Fruit fly (Drosophila melanogaster) whole organism, pupa: ENCODE data around the gene CG17359.

Experiments used
- CG10348 ChIP-seq: fragments of 200-800 bp; sonication (Bioruptor generic); IDR thresholded peaks from 2 replicates; pipeline ENCODE4 v1.3.6; 2022; ENCODE audit warnings: missing biosample characterization, missing genetic modification characterization
- CG12605 ChIP-seq: fragments of 200-800 bp; sonication (Bioruptor generic); IDR thresholded peaks from 2 replicates; pipeline ENCODE4 v1.3.6; 2022; ENCODE audit warnings: missing biosample characterization, missing genetic modification characterization
- CG13204 ChIP-seq: fragments of 200-800 bp; sonication (Bioruptor generic); optimal IDR thresholded peaks from 2 replicates; lab custom pipeline; 2018; ENCODE audit warnings: missing biosample characterization, mild to moderate bottlenecking, missing genetic modification characterization, moderate library complexity
- CG14655 ChIP-seq: fragments of 200-800 bp; sonication (Bioruptor generic); optimal IDR thresholded peaks from 3 replicates; lab custom pipeline; 2017; ENCODE audit warnings: mild to moderate bottlenecking, missing biosample characterization, missing genetic modification reagents, missing genetic modification characterization
- CG15710 ChIP-seq: fragments of 200-800 bp; sonication (Bioruptor generic); optimal IDR thresholded peaks from 2 replicates; lab custom pipeline; 2018; ENCODE audit warnings: missing biosample characterization, mild to moderate bottlenecking, missing genetic modification characterization, moderate library complexity
- CG17806 ChIP-seq: fragments of 200-800 bp; sonication (Bioruptor generic); optimal IDR thresholded peaks from 2 replicates; lab custom pipeline; 2018; ENCODE audit warnings: missing biosample characterization, mild to moderate bottlenecking, missing genetic modification characterization, moderate library complexity
- CG32121 ChIP-seq: fragments of 200-800 bp; sonication (Bioruptor generic); IDR thresholded peaks from 2 replicates; pipeline ENCODE4 v1.3.6; 2022; ENCODE audit warnings: missing biosample characterization, missing genetic modification characterization
- CG34367 ChIP-seq: fragments of 200-800 bp; sonication (Bioruptor generic); optimal IDR thresholded peaks from 2 replicates; lab custom pipeline; 2018; ENCODE audit warnings: missing biosample characterization, mild to moderate bottlenecking, missing genetic modification characterization
- CG4496 ChIP-seq: fragments of 200-800 bp; sonication (Bioruptor generic); IDR thresholded peaks from 3 replicates; pipeline ENCODE4 v1.3.6; 2022; ENCODE audit warnings: missing biosample characterization, missing genetic modification characterization
- CG8159 ChIP-seq: fragments of 200-800 bp; sonication (Bioruptor generic); optimal IDR thresholded peaks from 3 replicates; lab custom pipeline; 2018; ENCODE audit warnings: missing biosample characterization, mild to moderate bottlenecking, missing genetic modification characterization, moderate library complexity
- CG8301 ChIP-seq: fragments of 200-800 bp; sonication (Bioruptor generic); optimal IDR thresholded peaks from 2 replicates; lab custom pipeline; 2018; ENCODE audit warnings: missing biosample characterization, mild to moderate bottlenecking, missing genetic modification characterization
- CG9948 ChIP-seq: fragments of 200-800 bp; sonication (Bioruptor generic); optimal IDR thresholded peaks from 2 replicates; lab custom pipeline; 2018; ENCODE audit warnings: missing biosample characterization, mild to moderate bottlenecking, missing genetic modification characterization, moderate library complexity
- D1 ChIP-seq: fragments of 200-800 bp; sonication (Bioruptor generic); optimal IDR thresholded peaks from 2 replicates; lab custom pipeline; 2018; ENCODE audit warnings: missing biosample characterization, mild to moderate bottlenecking, missing genetic modification characterization, moderate library complexity
- EcR ChIP-seq: fragments of 200-800 bp; sonication (Bioruptor generic); optimal IDR thresholded peaks from 3 replicates; lab custom pipeline; 2019; ENCODE audit warnings: missing biosample characterization, missing genetic modification characterization, mild to moderate bottlenecking, moderate library complexity, missing genetic modification reagents
- Ets98B ChIP-seq: fragments of 200-800 bp; sonication (Bioruptor generic); IDR thresholded peaks from 2 replicates; pipeline ENCODE4 v1.3.6; 2022; ENCODE audit warnings: missing biosample characterization, missing genetic modification characterization
- Pif1A ChIP-seq: fragments of 200-800 bp; sonication (Bioruptor generic); optimal IDR thresholded peaks from 3 replicates; lab custom pipeline; 2016; ENCODE audit warnings: missing biosample characterization, missing genetic modification characterization
- Pif1B ChIP-seq: fragments of 200-800 bp; sonication (Bioruptor generic); optimal IDR thresholded peaks from 3 replicates; lab custom pipeline; 2016; ENCODE audit warnings: missing biosample characterization, missing genetic modification characterization
- Snoo ChIP-seq: fragments of 200-800 bp; sonication (Bioruptor generic); optimal IDR thresholded peaks from 3 replicates; lab custom pipeline; 2017; ENCODE audit warnings: missing biosample characterization, mild to moderate bottlenecking, missing genetic modification characterization, inconsistent platforms
- fd96Ca ChIP-seq: fragments of 200-800 bp; sonication (Bioruptor generic); IDR thresholded peaks from 3 replicates; pipeline ENCODE4 v1.3.6; 2022; ENCODE audit warnings: missing biosample characterization, missing genetic modification characterization
- gl ChIP-seq: fragments of 200-800 bp; sonication (Bioruptor generic); optimal IDR thresholded peaks from 2 replicates; lab custom pipeline; 2018; ENCODE audit warnings: missing biosample characterization, mild to moderate bottlenecking, missing genetic modification characterization
- rn ChIP-seq: fragments of 200-800 bp; sonication (Bioruptor generic); IDR thresholded peaks from 2 replicates; pipeline ENCODE4 v1.3.6; 2022; ENCODE audit warnings: missing biosample characterization, missing genetic modification characterization

CG17359 gene

DNA sequence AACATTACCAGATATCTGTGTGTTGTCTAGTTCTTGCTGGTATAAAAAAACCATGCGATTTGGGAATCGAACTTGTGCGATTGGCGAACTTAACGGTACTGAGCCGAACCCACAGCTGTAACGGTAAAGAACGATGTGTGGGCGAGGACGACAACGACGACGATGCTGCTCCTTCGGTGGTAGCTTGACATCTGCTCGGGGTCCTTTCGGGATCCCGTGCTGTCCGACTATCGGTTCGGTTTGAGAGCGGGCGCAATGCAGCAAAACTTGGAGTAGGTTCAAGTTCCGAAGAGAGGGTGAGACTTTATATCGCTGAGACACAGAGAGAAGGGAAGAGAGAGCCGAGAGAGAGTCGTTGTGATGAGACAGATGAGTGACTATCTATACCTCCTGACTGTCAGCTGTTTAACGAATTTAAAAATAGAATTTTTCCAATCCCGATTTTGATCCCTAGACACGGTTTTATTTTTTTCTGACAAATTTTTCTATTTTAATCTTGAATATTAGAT, 5.8 kb downstream of the CG17359 start, which contains the start of gene CG17364:
Gene CG17364 (minus strand): TSS at position 168 of the 509 bp plus-strand sequence.
- TF ChIP-seq D1 (tag; lab: Kevin White, UChicago), result no peak
- no peak for TF ChIP-seq CG8159 (tag; lab: Kevin White, UChicago)
- TF ChIP-seq CG32121 (GFP tag; lab: Robert Waterston, UW), result no peak
- TF ChIP-seq Snoo, result no peak
- TF ChIP-seq Ets98B (GFP tag; lab: Robert Waterston, UW), result no peak

DNA sequence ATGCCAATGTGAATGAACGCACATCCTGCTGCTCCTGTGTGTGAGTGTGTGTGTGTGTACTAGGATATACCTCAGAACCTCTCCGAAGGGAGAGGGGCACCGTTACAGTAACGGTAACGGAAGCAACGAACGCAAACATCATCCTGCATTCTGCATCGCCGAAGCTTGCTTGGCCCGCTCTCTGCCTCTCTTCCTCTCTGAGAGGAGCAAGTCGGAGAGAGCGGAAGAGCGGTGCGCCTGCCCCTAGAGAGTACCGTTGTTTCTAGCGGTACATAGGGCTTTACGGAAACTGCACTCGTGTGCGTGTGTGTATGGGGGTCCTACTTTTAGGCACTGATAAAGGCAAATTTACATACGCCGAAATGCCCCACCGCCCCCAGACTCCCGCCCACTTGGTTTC, 7.7 kb downstream of the CG17359 start:
- TF ChIP-seq CG13204, result peak; percentile 20
- no peak for TF ChIP-seq rn (GFP tag; lab: Robert Waterston, UW)

DNA sequence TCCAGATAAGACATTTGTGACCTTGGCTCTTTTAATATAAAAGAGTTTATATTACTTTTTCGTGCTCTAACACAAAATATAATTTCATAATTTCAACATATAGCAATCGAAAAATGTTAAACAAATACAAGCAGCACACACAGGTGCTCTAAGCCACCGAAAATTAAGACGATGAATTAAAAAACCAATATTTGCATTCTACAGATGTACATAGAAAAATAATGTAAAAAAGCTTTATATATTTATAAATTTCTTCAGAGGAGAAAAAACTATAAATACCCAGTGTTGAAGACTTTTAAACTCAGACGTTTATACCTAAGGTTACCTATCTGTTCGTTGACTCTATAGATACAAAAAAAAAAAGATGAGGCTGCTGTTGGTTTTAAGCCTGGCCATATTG, 11.5 kb downstream of the CG17359 start, which contains the start of gene CG9040:
Gene CG9040 (plus strand): TSS at position 301 of the 400 bp plus-strand sequence.
- no peak for TF ChIP-seq CG13204
- TF ChIP-seq EcR, result no peak
- TF ChIP-seq Pif1B (GFP tag; lab: Kevin White, UChicago), result no peak
- no peak for TF ChIP-seq rn (GFP tag; lab: Robert Waterston, UW)
- TF ChIP-seq D1 (tag; lab: Kevin White, UChicago), result no peak
- TF ChIP-seq CG4496 (GFP tag; lab: Robert Waterston, UW), result no peak
- no peak for TF ChIP-seq CG12605 (GFP tag; lab: Robert Waterston, UW)

DNA sequence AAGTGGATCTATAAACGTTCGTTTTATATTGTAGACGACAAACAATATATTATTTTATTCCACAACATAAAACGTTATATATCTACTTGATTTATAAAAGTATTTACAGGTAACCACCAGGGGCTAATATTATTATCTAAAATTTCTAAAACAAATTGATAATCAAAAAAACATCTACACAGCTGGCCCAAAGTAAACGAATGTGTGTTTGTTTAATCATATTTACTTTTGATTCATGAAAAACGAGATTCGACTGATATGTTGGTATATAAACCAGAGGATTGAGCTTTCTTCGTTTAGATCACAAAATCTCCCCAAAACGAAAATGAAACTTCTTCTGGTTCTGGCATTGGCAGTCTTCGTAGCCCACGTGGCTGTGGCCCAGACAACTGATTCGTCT, 12.7 kb downstream of the CG17359 start, which contains the start of gene CG17362:
Gene CG17362 (plus strand): TSS at position 291 of the 400 bp plus-strand sequence.
- TF ChIP-seq CG9948 (no peak), Pif1A (GFP tag; lab: Kevin White, UChicago) (no peak), CG8159 (tag; lab: Kevin White, UChicago) (no peak), rn (GFP tag; lab: Robert Waterston, UW) (no peak), Pif1B (GFP tag; lab: Kevin White, UChicago) (no peak), D1 (tag; lab: Kevin White, UChicago) (no peak), Snoo (no peak), fd96Ca (GFP tag; lab: Robert Waterston, UW) (no peak), CG32121 (GFP tag; lab: Robert Waterston, UW) (no peak), CG15710 (tag; lab: Kevin White, UChicago) (no peak), CG17806 (no peak), Ets98B (GFP tag; lab: Robert Waterston, UW) (no peak), CG4496 (GFP tag; lab: Robert Waterston, UW) (no peak), CG8301 (tag; lab: Kevin White, UChicago) (no peak), CG10348 (no peak), CG14655 (no peak), CG13204 (no peak)

DNA sequence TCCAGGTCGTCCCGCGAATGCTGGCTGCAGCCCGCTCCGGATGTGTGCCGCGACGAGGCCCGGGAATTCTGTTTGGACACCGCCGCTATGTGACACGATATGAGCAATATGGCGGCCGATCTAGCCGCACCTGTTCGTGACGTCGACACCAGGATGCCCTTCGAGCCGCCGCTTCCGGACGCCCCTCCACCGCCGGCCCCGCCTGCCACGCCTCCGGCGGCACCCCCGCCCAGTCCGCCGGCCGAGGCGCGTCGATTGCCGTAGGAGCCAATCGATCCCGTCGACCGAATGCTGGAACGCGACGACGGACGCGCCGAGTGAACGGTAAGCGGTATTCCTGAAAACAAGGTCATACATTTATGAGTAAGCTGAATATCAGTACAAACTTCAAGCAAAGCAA, 16.5 kb downstream of the CG17359 start:
- TF ChIP-seq CG32121 (GFP tag; lab: Robert Waterston, UW) (no peak), CG15710 (tag; lab: Kevin White, UChicago) (no peak)
- TF ChIP-seq, all 21 proteins: peak for 0

DNA sequence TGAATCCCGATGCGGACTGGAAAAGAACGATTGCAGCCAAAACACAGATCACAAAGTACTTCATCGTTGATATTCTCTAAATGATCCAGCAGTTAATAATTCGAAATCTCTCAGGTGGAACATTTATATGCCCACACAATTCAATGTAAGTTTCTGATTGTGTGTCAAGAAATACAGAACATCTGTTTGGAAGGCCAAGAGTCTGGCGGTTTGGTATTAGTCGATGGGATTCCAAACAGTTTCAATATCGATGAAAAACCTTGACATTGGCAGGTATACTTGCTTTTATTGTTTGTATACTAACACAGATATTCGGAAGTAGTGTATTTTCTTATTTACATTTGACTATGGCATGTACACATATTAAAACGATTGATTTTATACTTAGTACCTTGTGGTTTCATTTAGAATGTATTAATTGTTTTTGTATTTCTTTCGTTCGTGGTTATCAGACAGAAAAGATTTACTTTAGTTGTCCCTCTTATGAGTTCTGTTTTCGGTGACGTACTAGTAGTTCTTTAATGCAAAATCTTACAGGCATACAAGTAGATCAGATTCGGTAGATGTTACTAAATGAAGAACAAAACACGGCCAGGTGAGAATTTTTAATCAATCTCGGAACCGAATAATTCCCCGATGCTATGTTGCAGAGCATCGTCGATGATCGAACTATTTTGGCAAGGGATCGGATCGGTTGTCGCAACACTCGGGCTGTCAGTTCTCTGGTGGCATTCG, 25.5 kb downstream of the CG17359 start, which contains the start of the genes CG13738 and Hsc70-1:
Gene CG13738 (minus strand): TSS at position 101 of the 735 bp plus-strand sequence.
Gene Hsc70-1 (plus strand): TSS at position 685 of the 735 bp plus-strand sequence.
- no peak for TF ChIP-seq CG34367 (tag; lab: Kevin White, UChicago)
- no peak for TF ChIP-seq gl (tag; lab: Kevin White, UChicago)
- TF ChIP-seq Snoo, result no peak
- no peak for TF ChIP-seq D1 (tag; lab: Kevin White, UChicago)
- TF ChIP-seq CG12605 (GFP tag; lab: Robert Waterston, UW), result no peak
- TF ChIP-seq CG13204, result no peak
- TF ChIP-seq Ets98B (GFP tag; lab: Robert Waterston, UW), result no peak
- no peak for TF ChIP-seq Pif1B (GFP tag; lab: Kevin White, UChicago)
- no peak for TF ChIP-seq CG9948
- TF ChIP-seq CG8301 (tag; lab: Kevin White, UChicago), result no peak
- no peak for TF ChIP-seq CG4496 (GFP tag; lab: Robert Waterston, UW)
- no peak for TF ChIP-seq CG14655
- no peak for TF ChIP-seq CG17806
- no peak for TF ChIP-seq rn (GFP tag; lab: Robert Waterston, UW)

DNA sequence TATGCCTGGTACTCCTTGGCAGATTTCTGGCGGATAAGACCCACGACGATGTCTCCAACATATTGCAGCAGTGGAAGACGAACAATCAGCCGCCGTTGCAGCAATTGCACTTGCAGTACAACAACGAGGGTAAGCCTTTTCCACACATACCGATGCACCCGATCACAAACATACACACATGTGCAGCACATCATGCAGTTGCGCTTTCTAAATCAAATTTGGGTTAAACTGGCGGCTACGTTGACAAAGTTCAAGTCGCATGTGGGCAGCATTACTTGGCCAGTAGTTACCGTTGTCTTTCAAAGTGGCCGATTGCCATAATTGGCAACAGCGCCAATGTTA, 33.6 kb downstream of the CG17359 start:
- TF ChIP-seq fd96Ca (GFP tag; lab: Robert Waterston, UW) (no peak), CG32121 (GFP tag; lab: Robert Waterston, UW) (no peak), CG15710 (tag; lab: Kevin White, UChicago) (no peak), Pif1A (GFP tag; lab: Kevin White, UChicago) (no peak), rn (GFP tag; lab: Robert Waterston, UW) (no peak), CG34367 (tag; lab: Kevin White, UChicago) (no peak), CG8159 (tag; lab: Kevin White, UChicago) (no peak), CG17806 (no peak), CG13204 (no peak), EcR (no peak), CG9948 (no peak), D1 (tag; lab: Kevin White, UChicago) (no peak), CG4496 (GFP tag; lab: Robert Waterston, UW) (no peak), Snoo (no peak), CG12605 (GFP tag; lab: Robert Waterston, UW) (no peak), Pif1B (GFP tag; lab: Kevin White, UChicago) (no peak), Ets98B (GFP tag; lab: Robert Waterston, UW) (no peak), CG8301 (tag; lab: Kevin White, UChicago) (no peak), CG10348 (no peak)
